Fruit fly (Drosophila melanogaster) whole organism, larva: ENCODE data around the gene mRpL37.

Experiments
- noc ChIP-seq: fragments of 200-800 bp; sonication (Bioruptor generic); optimal IDR thresholded peaks from 3 replicates; lab custom pipeline; 2019; ENCODE audit warnings: missing biosample characterization, mild to moderate bottlenecking, missing genetic modification characterization, moderate library complexity

mRpL37 gene

dm6 chr3R:10775246-10775645, 8.6 kb downstream of the mRpL37 start:
- TF ChIP-seq noc (tag; lab: Kevin White, UChicago) = no peak

- TF ChIP-seq noc (tag; lab: Kevin White, UChicago) = no peak
Observed at dm6 chr3R:10767526-10767925, 16.4 kb downstream of the mRpL37 start, which contains the start of gene TfIIFbeta. Gene TfIIFbeta (minus strand): TSS chr3R:10767804.

dm6 chr3R:10761980-10762379, 21.9 kb downstream of the mRpL37 start:
- TF ChIP-seq noc (tag; lab: Kevin White, UChicago) = no peak

- peak; percentile 54 for TF ChIP-seq noc (tag; lab: Kevin White, UChicago)
Observed at dm6 chr3R:10760966-10761855, 22.7 kb downstream of the mRpL37 start, which contains the start of the genes MED7 and Cap-H2. Gene MED7 (minus strand): TSS chr3R:10761032. Gene Cap-H2 (plus strand): TSS chr3R:10761310.

dm6 chr3R:10759348-10759847, 24.5 kb downstream of the mRpL37 start, which contains the start of gene CG31272:
Gene CG31272 (minus strand): TSS chr3R:10759398.
- TF ChIP-seq noc (tag; lab: Kevin White, UChicago) = no peak

dm6 chr3R:10755534-10755933, 28.4 kb downstream of the mRpL37 start, which contains the start of gene CG14691:
Gene CG14691 (minus strand): TSS chr3R:10755634.
- TF ChIP-seq noc (tag; lab: Kevin White, UChicago) = no peak

dm6 chr3R:10751061-10751460, 32.8 kb downstream of the mRpL37 start, which contains the start of gene TkR86C:
Gene TkR86C (minus strand): TSS chr3R:10751228.
- TF ChIP-seq noc (tag; lab: Kevin White, UChicago) = no peak

dm6 chr3R:10747650-10748049, 36.2 kb downstream of the mRpL37 start:
- no peak for TF ChIP-seq noc (tag; lab: Kevin White, UChicago)

dm6 chr3R:10735857-10736256, 48.0 kb downstream of the mRpL37 start, which contains the start of gene tomboy20:
Gene tomboy20 (minus strand): TSS chr3R:10735957.
- TF ChIP-seq noc (tag; lab: Kevin White, UChicago) = no peak
